Worm (Caenorhabditis elegans): ENCODE results near the gene cnc-7.

Gene cnc-7

ce11 chrV:20424229-20425182 is 30.6 kb downstream of the cnc-7 start (continued):
- TF ChIP-seq let-526 (GFP tag; IDR thresholded peaks at IDR 0.05): no peak
- no peak for TF ChIP-seq F49E8.2 (tag; optimal IDR thresholded peaks at IDR 0.05; ENCODE audit: insufficient read depth)
- no peak for TF ChIP-seq attf-6 (GFP tag; IDR thresholded peaks at IDR 0.05)
- TF ChIP-seq mel-28 (tag; optimal IDR thresholded peaks at IDR 0.05; ENCODE audit: borderline replicate concordance): no peak
- TF ChIP-seq repo-1 (tag; optimal IDR thresholded peaks at IDR 0.05): no peak
- no peak for TF ChIP-seq madf-8 (GFP tag; conservative IDR thresholded peaks at IDR 0.05)
- TF ChIP-seq B0336.3 (GFP tag; IDR thresholded peaks at IDR 0.05): no peak
- TF ChIP-seq Y95B8A.8 (GFP tag; IDR thresholded peaks at IDR 0.05): no peak
- TF ChIP-seq rec-8 (tag; optimal IDR thresholded peaks at IDR 0.05): no peak
- TF ChIP-seq K12H6.12 (tag; optimal IDR thresholded peaks at IDR 0.05): no peak
- no peak for TF ChIP-seq F52B5.7 (tag; optimal IDR thresholded peaks at IDR 0.05)
- no peak for TF ChIP-seq ztf-22 (GFP tag; optimal IDR thresholded peaks at IDR 0.05)
- TF ChIP-seq cebp-1 (GFP tag; IDR thresholded peaks at IDR 0.05): no peak
- TF ChIP-seq cebp-1 (tag; optimal IDR thresholded peaks at IDR 0.05): peak; percentile 33
- no peak for TF ChIP-seq lag-1 (GFP tag; IDR thresholded peaks at IDR 0.05)
- no peak for TF ChIP-seq akir-1 (GFP tag; optimal IDR thresholded peaks at IDR 0.05)
- no peak for TF ChIP-seq snpc-1.1 (tag; optimal IDR thresholded peaks at IDR 0.05; ENCODE audit: insufficient read depth)
- TF ChIP-seq sptf-2 (GFP tag; optimal IDR thresholded peaks at IDR 0.05): no peak
- peak; percentile 20 for TF ChIP-seq ztf-26 (tag; optimal IDR thresholded peaks at IDR 0.05)
- no peak for TF ChIP-seq him-1 (tag; optimal IDR thresholded peaks at IDR 0.05)
- TF ChIP-seq ceh-27 (GFP tag; optimal IDR thresholded peaks at IDR 0.05): peak; percentile 64
- TF ChIP-seq K11D2.4 (GFP tag; IDR thresholded peaks at IDR 0.05): no peak
- no peak for TF ChIP-seq pha-4 (tag; optimal IDR thresholded peaks at IDR 0.05)
- no peak for TF ChIP-seq ceh-40 (GFP tag; IDR thresholded peaks at IDR 0.05)
- TF ChIP-seq gei-17 (GFP tag; optimal IDR thresholded peaks at IDR 0.05): no peak
- no peak for TF ChIP-seq F10E7.11 (tag; optimal IDR thresholded peaks at IDR 0.05)
- peak; percentile 29; the same call in 1 of the 2 replicates for TF ChIP-seq ceh-91 (GFP tag; IDR thresholded peaks at IDR 0.05)
- no peak for TF ChIP-seq ceh-79 (tag; optimal IDR thresholded peaks at IDR 0.05)
- no peak for TF ChIP-seq tlf-1 (GFP tag; optimal IDR thresholded peaks at IDR 0.05)
- no peak for TF ChIP-seq B0261.1 (tag; optimal IDR thresholded peaks at IDR 0.05)
- no peak for TF ChIP-seq ztf-3 (GFP tag; optimal IDR thresholded peaks at IDR 0.05)
- TF ChIP-seq ztf-18 (tag; optimal IDR thresholded peaks at IDR 0.05): no peak

DNA sequence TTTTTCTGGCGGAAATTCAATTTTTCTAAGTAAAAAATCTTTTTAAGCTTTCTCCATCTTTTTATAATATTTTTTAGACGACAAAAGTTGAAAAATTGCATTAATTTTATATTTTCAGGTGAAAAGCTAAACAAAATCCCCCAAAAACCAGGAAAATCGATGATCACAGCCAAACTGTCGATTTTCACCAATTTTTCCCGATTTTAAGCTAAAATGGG is 31.2 kb downstream of the cnc-7 start, which contains the start of the genes fce-2 and F48F5.8:
TSS of gene fce-2 (plus strand) at position 119 of the 218 bp plus-strand sequence.
TSS of gene F48F5.8 (plus strand) at position 160 of the 218 bp plus-strand sequence.
- no peak for TF ChIP-seq somi-1 (GFP tag; optimal IDR thresholded peaks at IDR 0.05)
- no peak for TF ChIP-seq ztf-26 (tag; optimal IDR thresholded peaks at IDR 0.05)
- no peak for TF ChIP-seq ztf-6 (GFP tag; IDR thresholded peaks at IDR 0.05)
- TF ChIP-seq tbx-9 (tag; optimal IDR thresholded peaks at IDR 0.05; ENCODE audit: borderline replicate concordance): no peak
- no peak for TF ChIP-seq aptf-2 (GFP tag; conservative IDR thresholded peaks at IDR 0.05)

ce11 chrV:20431390-20431789 is 37.5 kb downstream of the cnc-7 start:
- TF ChIP-seq madf-6 (GFP tag; IDR thresholded peaks at IDR 0.05) (peak; percentile 70), nfyb-1 (GFP tag; IDR thresholded peaks at IDR 0.05) (0 out of 2 replicates have a peak, but pooled peaks have one; percentile 49), D2030.7 (GFP tag; IDR thresholded peaks at IDR 0.05) (0 out of 2 replicates have a peak, but pooled peaks have one; percentile 35), him-1 (tag; optimal IDR thresholded peaks at IDR 0.05) (peak; percentile 49), xnd-1 (tag; optimal IDR thresholded peaks at IDR 0.05) (peak; percentile 56), dox-1 (GFP tag; IDR thresholded peaks at IDR 0.05) (peak; percentile 33; the same call in 1 of the 2 replicates)
